Worm (Caenorhabditis elegans) whole organism, young adult: ENCODE data around the gene dhs-21.

Experiments used
- B0019.2 ChIP-seq: fragments of 200-800 bp; sonication (Bioruptor generic); conservative IDR thresholded peaks from 2 replicates; pipeline ENCODE4 v1.3.6; 2022; ENCODE audit warnings: missing genetic modification reagents, missing genetic modification characterization, missing compliant biosample characterization
- C06A6.2 ChIP-seq: fragments of 200-800 bp; sonication (Bioruptor generic); conservative IDR thresholded peaks from 2 replicates; pipeline ENCODE4 v1.3.6; 2022; ENCODE audit warnings: missing genetic modification characterization, missing compliant biosample characterization
- C17E4.6 ChIP-seq: fragments of 200-800 bp; sonication (Bioruptor generic); IDR thresholded peaks from 2 replicates; pipeline ENCODE4 v1.3.6; 2022; ENCODE audit warnings: missing genetic modification reagents, missing genetic modification characterization, missing compliant biosample characterization
- D2030.7 ChIP-seq: fragments of 200-800 bp; sonication (Bioruptor generic); IDR thresholded peaks from 2 replicates; pipeline ENCODE4 v1.3.6; 2022; ENCODE audit warnings: missing genetic modification reagents, missing genetic modification characterization, missing compliant biosample characterization
- F57C9.4 ChIP-seq: sonication (generic microtip); optimal IDR thresholded peaks from 2 replicates; lab custom pipeline; 2017; ENCODE audit warnings: mild to moderate bottlenecking, missing genetic modification characterization, missing compliant biosample characterization
- K11D2.4 ChIP-seq: fragments of 200-800 bp; sonication (Bioruptor generic); IDR thresholded peaks from 2 replicates; pipeline ENCODE4 v1.3.6; 2022; ENCODE audit warnings: missing genetic modification reagents, missing genetic modification characterization, missing compliant biosample characterization
- T07F8.4 ChIP-seq: sonication (generic microtip); optimal IDR thresholded peaks from 2 replicates; lab custom pipeline; 2016; ENCODE audit warnings: mild to moderate bottlenecking, missing genetic modification characterization, moderate library complexity, missing compliant biosample characterization
- Y56A3A.18 ChIP-seq: fragments of 200-800 bp; sonication (Bioruptor generic); IDR thresholded peaks from 2 replicates; pipeline ENCODE4 v1.3.6; 2022; ENCODE audit warnings: missing genetic modification reagents, missing genetic modification characterization, missing compliant biosample characterization
- ZK185.1 ChIP-seq: sonication (generic microtip); optimal IDR thresholded peaks from 2 replicates; lab custom pipeline; 2016; ENCODE audit warnings: mild to moderate bottlenecking, missing genetic modification characterization, missing compliant biosample characterization; ENCODE audit not compliant: poor library complexity, severe bottlenecking
- ama-1 ChIP-seq, 3 experiments: fragments of 150-350 bp in 1 of 3; sonication (generic microtip) in 2 of 3; optimal IDR thresholded peaks; 2 replicates each; lab custom pipeline; 2014 to 2018; ENCODE audit warnings: missing biosample characterization in 2 of 3, missing genetic modification characterization in 2 of 3, missing genetic modification reagents in 2 of 3
- atf-7 ChIP-seq: sonication (generic microtip); optimal IDR thresholded peaks from 2 replicates; lab custom pipeline; 2017; ENCODE audit warnings: mild to moderate bottlenecking, missing genetic modification characterization, missing compliant biosample characterization
- athp-1 ChIP-seq: sonication (generic microtip); optimal IDR thresholded peaks from 2 replicates; lab custom pipeline; 2017; ENCODE audit warnings: mild to moderate bottlenecking, missing genetic modification characterization, missing compliant biosample characterization
- bed-1 ChIP-seq: fragments of 200-800 bp; sonication (Bioruptor generic); IDR thresholded peaks from 2 replicates; pipeline ENCODE4 v1.3.6; 2022; ENCODE audit warnings: missing genetic modification reagents, missing genetic modification characterization, missing compliant biosample characterization
- bed-2 ChIP-seq: fragments of 200-800 bp; sonication (Bioruptor generic); IDR thresholded peaks from 2 replicates; pipeline ENCODE4 v1.3.6; 2022; ENCODE audit warnings: missing genetic modification reagents, missing genetic modification characterization, missing compliant biosample characterization
- cebp-2 ChIP-seq: fragments of 200-800 bp; sonication (Bioruptor generic); IDR thresholded peaks from 2 replicates; pipeline ENCODE4 v1.3.6; 2022; ENCODE audit warnings: missing genetic modification characterization, missing compliant biosample characterization
- ceh-27 ChIP-seq: fragments of 200-800 bp; sonication (Bioruptor generic); optimal IDR thresholded peaks from 2 replicates; lab custom pipeline; 2018; ENCODE audit warnings: mild to moderate bottlenecking, missing genetic modification characterization, moderate library complexity, missing compliant biosample characterization
- ceh-79 ChIP-seq: sonication (generic microtip); optimal IDR thresholded peaks from 2 replicates; lab custom pipeline; 2017; ENCODE audit warnings: mild to moderate bottlenecking, missing genetic modification characterization, missing compliant biosample characterization
- chd-7 ChIP-seq: sonication (generic microtip); optimal IDR thresholded peaks from 2 replicates; lab custom pipeline; 2016; ENCODE audit warnings: mild to moderate bottlenecking, missing genetic modification characterization, moderate library complexity, missing compliant biosample characterization
- dpff-1 ChIP-seq: sonication (generic microtip); optimal IDR thresholded peaks from 2 replicates; lab custom pipeline; 2017; ENCODE audit warnings: mild to moderate bottlenecking, missing genetic modification characterization, missing compliant biosample characterization
- efl-1 ChIP-seq: fragments of 150-350 bp; optimal IDR thresholded peaks from 2 replicates; lab custom pipeline; 2014; ENCODE audit warnings: missing biosample characterization, missing genetic modification reagents, missing genetic modification characterization
- egl-18 ChIP-seq: fragments of 200-800 bp; sonication (Bioruptor generic); IDR thresholded peaks from 2 replicates; pipeline ENCODE4 v1.3.6; 2022; ENCODE audit warnings: missing genetic modification reagents, missing genetic modification characterization, missing compliant biosample characterization
- egl-44 ChIP-seq: fragments of 200-800 bp; sonication (Bioruptor generic); IDR thresholded peaks from 2 replicates; pipeline ENCODE4 v1.3.6; 2022; ENCODE audit warnings: missing genetic modification reagents, missing genetic modification characterization, missing compliant biosample characterization
- ekl-4 ChIP-seq: fragments of 200-800 bp; sonication (Bioruptor generic); IDR thresholded peaks from 2 replicates; pipeline ENCODE4 v1.3.6; 2022; ENCODE audit warnings: missing genetic modification reagents, missing genetic modification characterization, missing compliant biosample characterization
- ets-4 ChIP-seq: fragments of 200-800 bp; sonication (Bioruptor generic); optimal IDR thresholded peaks from 2 replicates; lab custom pipeline; 2018; ENCODE audit warnings: mild to moderate bottlenecking, missing genetic modification characterization, missing compliant biosample characterization
- fkh-3 ChIP-seq: sonication (generic microtip); optimal IDR thresholded peaks from 2 replicates; lab custom pipeline; 2016; ENCODE audit warnings: mild to moderate bottlenecking, missing genetic modification characterization, missing compliant biosample characterization
- him-1 ChIP-seq: sonication (generic microtip); optimal IDR thresholded peaks from 2 replicates; lab custom pipeline; 2016; ENCODE audit warnings: missing genotype, missing genetic modification reagents, missing genetic modification characterization, missing compliant biosample characterization
- hmg-20 ChIP-seq: fragments of 200-800 bp; sonication (Bioruptor generic); IDR thresholded peaks from 2 replicates; pipeline ENCODE4 v1.3.6; 2022; ENCODE audit warnings: missing genetic modification reagents, missing genetic modification characterization, missing compliant biosample characterization
- madf-10 ChIP-seq: sonication (generic microtip); optimal IDR thresholded peaks from 2 replicates; lab custom pipeline; 2016; ENCODE audit warnings: mild to moderate bottlenecking, missing genetic modification characterization, missing compliant biosample characterization
- madf-6 ChIP-seq: fragments of 200-800 bp; sonication (Bioruptor generic); IDR thresholded peaks from 2 replicates; pipeline ENCODE4 v1.3.6; 2022; ENCODE audit warnings: missing genetic modification reagents, missing genetic modification characterization, missing compliant biosample characterization
- mxl-1 ChIP-seq: sonication (generic microtip); optimal IDR thresholded peaks from 2 replicates; lab custom pipeline; 2016; ENCODE audit warnings: missing genetic modification characterization, missing compliant biosample characterization
- nhr-179 ChIP-seq: sonication (generic microtip); optimal IDR thresholded peaks from 2 replicates; lab custom pipeline; 2016; ENCODE audit warnings: mild to moderate bottlenecking, missing genetic modification characterization, missing compliant biosample characterization
- nhr-80 ChIP-seq: sonication (generic microtip); optimal IDR thresholded peaks from 2 replicates; lab custom pipeline; 2016; ENCODE audit warnings: missing genetic modification characterization, missing compliant biosample characterization
- nhr-90 ChIP-seq: sonication (generic microtip); optimal IDR thresholded peaks from 2 replicates; lab custom pipeline; 2016; ENCODE audit warnings: missing genotype, mild to moderate bottlenecking, missing genetic modification characterization, missing compliant biosample characterization
- rec-8 ChIP-seq, 2 experiments: sonication (generic microtip); optimal IDR thresholded peaks; 2 replicates each; lab custom pipeline; 2016; ENCODE audit warnings: mild to moderate bottlenecking in 2 of 2, missing genetic modification characterization in 2 of 2, missing genetic modification reagents in 2 of 2, missing genotype in 2 of 2, missing biosample characterization in 1 of 2, missing compliant biosample characterization in 1 of 2, moderate library complexity in 1 of 2
- repo-1 ChIP-seq: sonication (generic microtip); optimal IDR thresholded peaks from 2 replicates; lab custom pipeline; 2017; ENCODE audit warnings: mild to moderate bottlenecking, missing genetic modification characterization, missing compliant biosample characterization
- sea-2 ChIP-seq: fragments of 200-800 bp; sonication (Bioruptor generic); IDR thresholded peaks from 2 replicates; pipeline ENCODE4 v1.3.6; 2022; ENCODE audit warnings: missing genetic modification characterization, missing compliant biosample characterization
- snpc-3.4 ChIP-seq: sonication (generic microtip); optimal IDR thresholded peaks from 2 replicates; lab custom pipeline; 2017; ENCODE audit warnings: missing genetic modification characterization, mild to moderate bottlenecking, missing compliant biosample characterization, antibody characterized with exemption, moderate library complexity, missing genotype, missing genetic modification reagents
- snpc-4 ChIP-seq, 5 experiments: fragments of 150-350 bp in 1 of 5; sonication (generic microtip) in 4 of 5; optimal IDR thresholded peaks; 2 replicates each; lab custom pipeline; 2014 to 2018; ENCODE audit warnings: missing genetic modification characterization in 5 of 5, missing biosample characterization in 3 of 5, antibody characterized with exemption in 2 of 5, mild to moderate bottlenecking in 2 of 5, missing compliant biosample characterization in 2 of 5, missing genotype in 2 of 5, moderate library complexity in 2 of 5, missing genetic modification reagents in 1 of 5
- tbx-9 ChIP-seq: sonication (generic microtip); optimal IDR thresholded peaks from 2 replicates; lab custom pipeline; 2016; ENCODE audit warnings: borderline replicate concordance, missing genetic modification characterization, inconsistent platforms, missing compliant biosample characterization
- unc-130 ChIP-seq: sonication (generic microtip); optimal IDR thresholded peaks from 2 replicates; lab custom pipeline; 2016; ENCODE audit warnings: missing genetic modification reagents, missing genetic modification characterization, missing compliant biosample characterization
- xnd-1 ChIP-seq: sonication (generic microtip); optimal IDR thresholded peaks from 2 replicates; lab custom pipeline; 2016; ENCODE audit warnings: missing genotype, missing genetic modification reagents, missing genetic modification characterization, missing compliant biosample characterization
- zfh-2 ChIP-seq: fragments of 200-800 bp; sonication (Bioruptor generic); conservative IDR thresholded peaks from 2 replicates; pipeline ENCODE4 v1.3.6; 2022; ENCODE audit warnings: missing genetic modification reagents, missing genetic modification characterization, missing compliant biosample characterization
- ztf-18 ChIP-seq: sonication (generic microtip); optimal IDR thresholded peaks from 2 replicates; lab custom pipeline; 2016; ENCODE audit warnings: missing genotype, mild to moderate bottlenecking, missing genetic modification characterization, missing compliant biosample characterization
- ztf-22 ChIP-seq: fragments of 200-800 bp; sonication (Bioruptor generic); optimal IDR thresholded peaks from 2 replicates; lab custom pipeline; 2018; ENCODE audit warnings: mild to moderate bottlenecking, missing genetic modification characterization, moderate library complexity, missing compliant biosample characterization
- ztf-25 ChIP-seq: fragments of 200-800 bp; sonication (Bioruptor generic); IDR thresholded peaks from 2 replicates; pipeline ENCODE4 v1.3.6; 2022; ENCODE audit warnings: missing genetic modification reagents, missing genetic modification characterization, missing compliant biosample characterization
- ztf-26 ChIP-seq: sonication (generic microtip); optimal IDR thresholded peaks from 2 replicates; lab custom pipeline; 2017; ENCODE audit warnings: missing genetic modification characterization, missing compliant biosample characterization
- ztf-28 ChIP-seq: fragments of 200-800 bp; sonication (Bioruptor generic); IDR thresholded peaks from 2 replicates; pipeline ENCODE4 v1.3.6; 2022; ENCODE audit warnings: missing genetic modification reagents, missing genetic modification characterization, missing compliant biosample characterization
- ztf-6 ChIP-seq: fragments of 200-800 bp; sonication (Bioruptor generic); IDR thresholded peaks from 2 replicates; pipeline ENCODE4 v1.3.6; 2022; ENCODE audit warnings: missing genetic modification reagents, missing genetic modification characterization, missing compliant biosample characterization

Gene dhs-21

DNA sequence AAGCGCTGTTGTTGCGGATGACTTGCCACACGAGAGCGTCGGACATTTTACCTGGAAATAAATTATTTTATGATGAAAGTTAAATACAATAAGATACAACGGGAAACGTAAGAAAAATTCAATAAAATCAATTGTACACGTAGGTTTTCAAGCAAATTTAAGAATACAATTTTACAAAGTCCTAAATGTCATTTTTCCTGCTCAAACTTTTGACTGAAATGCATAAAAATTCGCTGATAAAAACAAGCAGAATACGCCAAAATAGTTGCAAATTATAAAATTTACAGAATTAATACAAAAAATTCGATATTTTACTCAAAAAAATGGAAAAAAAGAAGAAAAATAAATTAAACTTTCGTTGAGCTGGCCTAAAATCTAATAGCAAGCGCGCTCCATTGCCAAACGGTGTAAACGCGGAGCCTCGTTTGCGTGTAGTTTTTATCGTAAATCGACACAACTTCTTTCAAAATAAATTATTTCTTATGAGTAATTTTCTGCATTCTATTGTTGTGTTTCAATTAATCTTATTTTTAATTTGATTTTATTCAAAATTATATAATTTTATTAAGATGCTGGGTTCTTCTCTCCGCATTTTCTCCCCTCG is 5.3 kb downstream of the dhs-21 start, which contains the start of the genes rpl-28 and mrpl-49 (continued):
- TF ChIP-seq nhr-90 (no peak), madf-6 (GFP tag; lab: Robert Waterston, UW) (no peak), F57C9.4 (tag; lab: Kevin White, UChicago) (no peak), rec-8 (tag; optimal IDR thresholded peaks at IDR 0.05; lab: Kevin White, UChicago) (no peak), ztf-6 (GFP tag; lab: Robert Waterston, UW) (no peak), snpc-4 (GFP tag; optimal IDR thresholded peaks at IDR 0.05; lab: Kevin White, UChicago) (no peak), snpc-4 (tag; optimal IDR thresholded peaks at IDR 0.05; lab: Kevin White, UChicago) (peak in 3 of 4 experiments; percentile 28 to 81 (median 32)), xnd-1 (tag; lab: Kevin White, UChicago) (no peak), bed-1 (no peak), nhr-179 (tag; lab: Kevin White, UChicago) (no peak), repo-1 (tag; lab: Kevin White, UChicago) (no peak), ekl-4 (0 out of 2 replicates have a peak, but pooled peaks have one; percentile 34), efl-1 (GFP tag; lab: Kevin White, UChicago) (peak; percentile 23), ztf-18 (peak; percentile 40), T07F8.4 (tag; lab: Kevin White, UChicago) (no peak), ztf-26 (tag; lab: Kevin White, UChicago) (peak; percentile 21), ceh-79 (tag; lab: Kevin White, UChicago) (no peak), egl-44 (GFP tag; lab: Robert Waterston, UW) (no peak), sea-2 (GFP tag; lab: Robert Waterston, UW) (no peak), Y56A3A.18 (GFP tag; lab: Robert Waterston, UW) (no peak), ceh-27 (GFP tag; lab: Kevin White, UChicago) (peak; percentile 34), him-1 (tag; lab: Kevin White, UChicago) (no peak), athp-1 (tag; lab: Kevin White, UChicago) (no peak), ztf-22 (GFP tag; lab: Kevin White, UChicago) (no peak), unc-130 (GFP tag; lab: Kevin White, UChicago) (no peak), B0019.2 (GFP tag; lab: Robert Waterston, UW) (0 out of 2 replicates have a peak, but pooled peaks have one; percentile 25), D2030.7 (peak; percentile 42; the same call in 1 of the 2 replicates), ztf-25 (GFP tag; lab: Robert Waterston, UW) (no peak), tbx-9 (no peak), ets-4 (GFP tag; lab: Kevin White, UChicago) (no peak), dpff-1 (tag; lab: Kevin White, UChicago) (no peak), ama-1 (optimal IDR thresholded peaks at IDR 0.05; lab: Kevin White, UChicago) (no peak), ama-1 (GFP tag; optimal IDR thresholded peaks at IDR 0.05; lab: Kevin White, UChicago) (no peak), hmg-20 (GFP tag; lab: Robert Waterston, UW) (no peak), ztf-28 (GFP tag; lab: Robert Waterston, UW) (no peak), K11D2.4 (no peak), C17E4.6 (GFP tag; lab: Robert Waterston, UW) (no peak), snpc-3.4 (tag; lab: Kevin White, UChicago) (no peak), fkh-3 (no peak), egl-18 (GFP tag; lab: Robert Waterston, UW) (no peak), ZK185.1 (tag; lab: Kevin White, UChicago) (peak; percentile 44), atf-7 (tag; lab: Kevin White, UChicago) (no peak), chd-7 (tag; lab: Kevin White, UChicago) (no peak), mxl-1 (tag; lab: Kevin White, UChicago) (no peak), bed-2 (GFP tag; lab: Robert Waterston, UW) (no peak), C06A6.2 (GFP tag; lab: Robert Waterston, UW) (no peak), nhr-80 (tag; lab: Kevin White, UChicago) (peak; percentile 59), zfh-2 (no peak), madf-10 (tag; lab: Kevin White, UChicago) (no peak), cebp-2 (no peak)
